Fruit fly (Drosophila melanogaster) whole organism, embryonic: Measurements from ENCODE around the gene CG7564.
A peak's percentile ranks its signal among the peaks of the same experiment; 100 is the strongest.

Experiments
- Abd-B ChIP-seq: fragments of 200-800 bp; sonication (Bioruptor generic); optimal IDR thresholded peaks from 2 replicates; lab custom pipeline; 2018; ENCODE audit warnings: missing biosample characterization, mild to moderate bottlenecking, missing genetic modification characterization, moderate library complexity
- Adf1 ChIP-seq: fragments of 200-800 bp; sonication (Bioruptor generic); IDR thresholded peaks from 2 replicates; pipeline ENCODE4 v1.3.6; 2022; ENCODE audit warnings: missing biosample characterization, missing genetic modification characterization
- B-H1 ChIP-seq: fragments of 200-800 bp; sonication (Bioruptor generic); IDR thresholded peaks from 3 replicates; pipeline ENCODE4 v1.3.6; 2022; ENCODE audit warnings: missing biosample characterization, missing genetic modification characterization
- CG11085 ChIP-seq: fragments of 200-800 bp; sonication (Bioruptor generic); IDR thresholded peaks from 2 replicates; pipeline ENCODE4 v1.3.6; 2022; ENCODE audit warnings: missing biosample characterization, missing genetic modification characterization
- CG12071 ChIP-seq: fragments of 200-800 bp; sonication (Bioruptor generic); optimal IDR thresholded peaks from 3 replicates; lab custom pipeline; 2018; ENCODE audit warnings: missing biosample characterization, mild to moderate bottlenecking, missing genetic modification characterization
- CG12155 ChIP-seq: fragments of 200-800 bp; sonication (Bioruptor generic); optimal IDR thresholded peaks from 3 replicates; lab custom pipeline; 2016; ENCODE audit warnings: missing biosample characterization, missing genetic modification characterization
- CG1233 ChIP-seq: fragments of 200-800 bp; sonication (Bioruptor generic); optimal IDR thresholded peaks from 4 replicates; lab custom pipeline; 2018; ENCODE audit warnings: missing biosample characterization, mild to moderate bottlenecking, missing genetic modification characterization
- CG12391 ChIP-seq: fragments of 200-800 bp; sonication (Bioruptor generic); optimal IDR thresholded peaks from 3 replicates; lab custom pipeline; 2018; ENCODE audit warnings: missing biosample characterization, mild to moderate bottlenecking, missing genetic modification characterization, moderate library complexity
- CG12769 ChIP-seq: fragments of 200-800 bp; sonication (Bioruptor generic); optimal IDR thresholded peaks from 2 replicates; lab custom pipeline; 2019; ENCODE audit warnings: missing biosample characterization, mild to moderate bottlenecking, missing genetic modification characterization, moderate library complexity
- CG13424 ChIP-seq: fragments of 200-800 bp; sonication (Bioruptor generic); optimal IDR thresholded peaks from 2 replicates; lab custom pipeline; 2019; ENCODE audit warnings: missing biosample characterization, mild to moderate bottlenecking, missing genetic modification characterization, moderate library complexity
- CG14014 ChIP-seq: fragments of 200-800 bp; sonication (Bioruptor generic); IDR thresholded peaks from 2 replicates; pipeline ENCODE4 v1.3.6; 2022; ENCODE audit warnings: missing biosample characterization, missing genetic modification characterization
- CG15479 ChIP-seq: fragments of 200-800 bp; sonication (Bioruptor generic); optimal IDR thresholded peaks from 3 replicates; lab custom pipeline; 2019; ENCODE audit warnings: missing biosample characterization, mild to moderate bottlenecking, missing genetic modification characterization, moderate library complexity
- CG15696 ChIP-seq: fragments of 200-800 bp; sonication (Bioruptor generic); optimal IDR thresholded peaks from 2 replicates; lab custom pipeline; 2019; ENCODE audit warnings: missing biosample characterization, mild to moderate bottlenecking, missing genetic modification characterization, moderate library complexity
- CG18011 ChIP-seq: fragments of 200-800 bp; sonication (Bioruptor generic); optimal IDR thresholded peaks from 2 replicates; lab custom pipeline; 2017; ENCODE audit warnings: missing biosample characterization, missing genetic modification characterization, mild to moderate bottlenecking, moderate library complexity, missing genotype
- CG18619 ChIP-seq: fragments of 200-800 bp; sonication (Bioruptor generic); optimal IDR thresholded peaks from 3 replicates; lab custom pipeline; 2017; ENCODE audit warnings: missing biosample characterization, mild to moderate bottlenecking, missing genetic modification characterization
- CG2199 ChIP-seq: fragments of 200-800 bp; sonication (Bioruptor generic); IDR thresholded peaks from 3 replicates; pipeline ENCODE4 v1.3.6; 2022; ENCODE audit warnings: missing biosample characterization, missing genetic modification characterization
- CG2712 ChIP-seq: fragments of 200-800 bp; optimal IDR thresholded peaks from 3 replicates; lab custom pipeline; 2019; ENCODE audit warnings: missing biosample characterization, mild to moderate bottlenecking, missing genetic modification characterization, moderate library complexity
- CG31388 ChIP-seq: fragments of 200-800 bp; sonication (Bioruptor generic); optimal IDR thresholded peaks from 2 replicates; lab custom pipeline; 2016; ENCODE audit warnings: missing biosample characterization, missing genetic modification characterization
- CG32772 ChIP-seq: fragments of 200-800 bp; sonication (Bioruptor generic); IDR thresholded peaks from 2 replicates; pipeline ENCODE4 v1.3.6; 2022; ENCODE audit warnings: missing biosample characterization, missing genetic modification characterization
- CG33213 ChIP-seq: fragments of 200-800 bp; sonication (Bioruptor generic); optimal IDR thresholded peaks from 3 replicates; lab custom pipeline; 2016; ENCODE audit warnings: missing biosample characterization, missing genetic modification characterization
- CG4617 ChIP-seq: fragments of 200-800 bp; sonication (Bioruptor generic); optimal IDR thresholded peaks from 3 replicates; lab custom pipeline; 2016; ENCODE audit warnings: missing biosample characterization, missing genetic modification characterization, borderline replicate concordance
- CG6175 ChIP-seq: fragments of 200-800 bp; sonication (Bioruptor generic); IDR thresholded peaks from 3 replicates; pipeline ENCODE4 v1.3.6; 2022; ENCODE audit warnings: missing biosample characterization, missing genetic modification characterization
- CG6272 ChIP-seq: fragments of 200-800 bp; sonication (Bioruptor generic); IDR thresholded peaks from 2 replicates; pipeline ENCODE4 v1.3.6; 2022; ENCODE audit warnings: missing biosample characterization, missing genetic modification characterization
- CG7839 ChIP-seq: fragments of 200-800 bp; sonication (Bioruptor generic); optimal IDR thresholded peaks from 3 replicates; lab custom pipeline; 2018; ENCODE audit warnings: missing biosample characterization, mild to moderate bottlenecking, missing genetic modification characterization, moderate library complexity
- CG9215 ChIP-seq: fragments of 200-800 bp; sonication (Bioruptor generic); IDR thresholded peaks from 2 replicates; pipeline ENCODE4 v1.3.6; 2022; ENCODE audit warnings: missing biosample characterization, missing genetic modification characterization
- CG9727 ChIP-seq: fragments of 200-800 bp; sonication (Bioruptor generic); optimal IDR thresholded peaks from 3 replicates; lab custom pipeline; 2017; ENCODE audit warnings: missing biosample characterization, mild to moderate bottlenecking, missing genetic modification characterization
- Jarid2 ChIP-seq: fragments of 200-800 bp; sonication (Bioruptor generic); optimal IDR thresholded peaks from 3 replicates; lab custom pipeline; 2017; ENCODE audit warnings: mild to moderate bottlenecking, missing biosample characterization, missing genetic modification reagents, missing genetic modification characterization
- Lhr ChIP-seq: fragments of 200-800 bp; sonication (Bioruptor generic); optimal IDR thresholded peaks from 3 replicates; lab custom pipeline; 2017; ENCODE audit warnings: mild to moderate bottlenecking, missing biosample characterization, missing genetic modification reagents, missing genetic modification characterization
- MESR4 ChIP-seq: fragments of 200-800 bp; sonication (Bioruptor generic); optimal IDR thresholded peaks from 2 replicates; lab custom pipeline; 2018; ENCODE audit warnings: missing biosample characterization, mild to moderate bottlenecking, missing genetic modification characterization, moderate library complexity
- Rfx ChIP-seq: fragments of 200-800 bp; sonication (Bioruptor generic); IDR thresholded peaks from 2 replicates; pipeline ENCODE4 v1.3.6; 2022; ENCODE audit warnings: missing biosample characterization, missing genetic modification characterization
- Usf ChIP-seq: fragments of 200-800 bp; sonication (Bioruptor generic); optimal IDR thresholded peaks from 2 replicates; lab custom pipeline; 2017; ENCODE audit warnings: missing genotype, missing biosample characterization, missing genetic modification characterization
- Xrp1 ChIP-seq: fragments of 200-800 bp; sonication (Bioruptor generic); IDR thresholded peaks from 2 replicates; pipeline ENCODE4 v1.3.6; 2022; ENCODE audit warnings: missing biosample characterization, missing genetic modification characterization
- ara ChIP-seq: fragments of 200-800 bp; sonication (Bioruptor generic); IDR thresholded peaks from 2 replicates; pipeline ENCODE4 v1.3.6; 2022; ENCODE audit warnings: missing biosample characterization, missing genetic modification characterization
- bab2 ChIP-seq: fragments of 200-800 bp; sonication (Bioruptor generic); optimal IDR thresholded peaks from 2 replicates; lab custom pipeline; 2016; ENCODE audit warnings: missing biosample characterization, missing genetic modification characterization
- cas ChIP-seq: fragments of 200-800 bp; sonication (Bioruptor generic); IDR thresholded peaks from 2 replicates; pipeline ENCODE4 v1.3.6; 2022; ENCODE audit warnings: missing biosample characterization, missing genetic modification characterization
- cato ChIP-seq: fragments of 200-800 bp; sonication (Bioruptor generic); optimal IDR thresholded peaks from 2 replicates; lab custom pipeline; 2016; ENCODE audit warnings: missing biosample characterization, missing genetic modification characterization, borderline replicate concordance
- crc ChIP-seq: fragments of 200-800 bp; sonication (Bioruptor generic); optimal IDR thresholded peaks from 2 replicates; lab custom pipeline; 2016; ENCODE audit warnings: missing biosample characterization, missing genetic modification characterization
- ftz-f1 ChIP-seq: fragments of 200-800 bp; sonication (Bioruptor generic); optimal IDR thresholded peaks from 2 replicates; lab custom pipeline; 2016; ENCODE audit warnings: missing biosample characterization, missing genetic modification characterization
- knrl ChIP-seq: fragments of 200-800 bp; sonication (Bioruptor generic); IDR thresholded peaks from 3 replicates; pipeline ENCODE4 v1.3.6; 2022; ENCODE audit warnings: missing biosample characterization, missing genetic modification characterization; ENCODE audit not compliant: partially characterized antibody
- lov ChIP-seq, 2 experiments: fragments of 200-800 bp in 1 of 2; fragments of >200 bp in 1 of 2; sonication (Bioruptor generic) in 1 of 2; IDR thresholded peaks in 1 of 2; optimal IDR thresholded peaks in 1 of 2; 2 replicates in 1 of 2; 3 replicates in 1 of 2; pipeline versions ENCODE4 v1.3.6 to Lab custom; 2017 to 2022; ENCODE audit warnings: missing biosample characterization in 1 of 2, missing genetic modification characterization in 1 of 2
- pb ChIP-seq: fragments of 200-800 bp; sonication (Bioruptor generic); optimal IDR thresholded peaks from 3 replicates; lab custom pipeline; 2016; ENCODE audit warnings: missing biosample characterization, missing genetic modification characterization
- pros ChIP-seq: fragments of 200-800 bp; sonication (Bioruptor generic); optimal IDR thresholded peaks from 3 replicates; lab custom pipeline; 2019; ENCODE audit warnings: missing biosample characterization, mild to moderate bottlenecking, missing genetic modification characterization, moderate library complexity
- ro ChIP-seq: fragments of 200-800 bp; sonication (Bioruptor generic); IDR thresholded peaks from 2 replicates; pipeline ENCODE4 v1.3.6; 2022; ENCODE audit warnings: missing biosample characterization, missing genetic modification characterization
- sens ChIP-seq: fragments of 200-800 bp; sonication (Bioruptor generic); peaks from one replicate; lab custom pipeline; 2016; ENCODE audit warnings: missing biosample characterization, missing genetic modification characterization
- slou ChIP-seq: fragments of 200-800 bp; sonication (Bioruptor generic); optimal IDR thresholded peaks from 3 replicates; lab custom pipeline; 2016; ENCODE audit warnings: missing biosample characterization, missing genetic modification characterization
- slp2 ChIP-seq: fragments of 200-800 bp; sonication (Bioruptor generic); optimal IDR thresholded peaks from 2 replicates; lab custom pipeline; 2016; ENCODE audit warnings: missing biosample characterization, missing genetic modification characterization
- stc ChIP-seq: fragments of 200-800 bp; sonication (Bioruptor generic); IDR thresholded peaks from 2 replicates; pipeline ENCODE4 v1.3.6; 2022; ENCODE audit warnings: missing biosample characterization, missing genetic modification characterization
- sug ChIP-seq: fragments of 200-800 bp; optimal IDR thresholded peaks from 2 replicates; lab custom pipeline; 2019; ENCODE audit warnings: missing biosample characterization, mild to moderate bottlenecking, missing genetic modification characterization, moderate library complexity
- tio ChIP-seq: fragments of 200-800 bp; sonication (Bioruptor generic); optimal IDR thresholded peaks from 2 replicates; lab custom pipeline; 2017; ENCODE audit warnings: missing biosample characterization, missing genetic modification characterization, inconsistent platforms
- wdn ChIP-seq: fragments of 200-800 bp; sonication (Bioruptor generic); IDR thresholded peaks from 2 replicates; pipeline ENCODE4 v1.3.6; 2022; ENCODE audit warnings: missing biosample characterization, missing genetic modification characterization

The CG7564 gene

DNA sequence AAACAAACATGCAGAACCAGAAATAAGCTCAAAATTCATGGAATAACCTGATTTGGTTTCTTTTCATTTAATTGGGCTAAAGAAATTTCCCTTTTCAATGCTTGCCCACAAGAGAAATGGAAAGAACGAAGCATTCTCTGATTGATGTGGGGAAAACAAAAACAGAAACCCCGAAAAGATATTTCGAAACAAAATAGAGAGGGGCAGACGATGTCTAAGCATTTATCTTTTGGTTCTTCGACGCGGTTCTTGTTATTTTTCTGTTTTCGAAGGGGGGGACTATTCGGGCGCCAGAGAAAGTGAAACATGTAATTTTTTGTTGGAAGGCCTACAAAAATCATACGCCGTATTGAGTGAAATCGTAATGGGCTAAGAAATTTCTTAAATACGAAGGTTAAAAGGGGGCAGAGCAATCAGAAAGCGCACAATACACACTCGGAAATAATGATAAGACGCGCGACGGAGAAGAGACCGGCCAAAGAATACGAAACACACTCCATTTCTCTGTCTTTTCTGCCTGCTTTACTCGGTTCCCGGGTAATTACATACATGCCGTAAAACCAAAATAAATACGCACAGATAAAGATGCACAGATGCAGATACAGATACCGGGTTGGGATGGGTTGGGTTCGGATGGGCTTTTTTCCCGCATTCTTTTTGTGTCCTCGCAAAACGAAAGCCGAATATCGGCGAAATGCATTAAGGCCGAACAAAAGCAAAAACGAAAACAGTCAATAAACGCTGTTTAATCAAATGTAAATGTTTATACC, 25.3 kb upstream of the CG7564 start (continued):
- TF ChIP-seq stc (no peak), CG18011 (GFP tag; lab: Kevin White, UChicago) (no peak), Rfx (GFP tag; lab: Robert Waterston, UW) (no peak), Jarid2 (GFP tag; lab: Kevin White, UChicago) (no peak), ftz-f1 (no peak), CG12071 (GFP tag; lab: Kevin White, UChicago) (no peak), cas (GFP tag; lab: Robert Waterston, UW) (no peak), pros (peak; percentile 31), tio (GFP tag; lab: Kevin White, UChicago) (no peak), CG2712 (tag; lab: Kevin White, UChicago) (no peak), cato (GFP tag; lab: Kevin White, UChicago) (no peak), slou (GFP tag; lab: Kevin White, UChicago) (no peak), CG9215 (GFP tag; lab: Robert Waterston, UW) (no peak), sug (tag; lab: Kevin White, UChicago) (no peak), MESR4 (no peak), Lhr (GFP tag; lab: Kevin White, UChicago) (no peak), CG1233 (GFP tag; lab: Kevin White, UChicago) (no peak), ara (GFP tag; lab: Robert Waterston, UW) (peak; percentile 10; the same call in 1 of the 2 replicates), Adf1 (GFP tag; lab: Robert Waterston, UW) (no peak), lov (optimal IDR thresholded peaks at IDR 0.05; lab: Kevin White, UChicago) (no peak), lov (GFP tag; IDR thresholded peaks at IDR 0.05; lab: Robert Waterston, UW) (no peak), CG9727 (GFP tag; lab: Kevin White, UChicago) (no peak), CG32772 (GFP tag; lab: Robert Waterston, UW) (no peak), CG7839 (no peak), CG12391 (tag; lab: Kevin White, UChicago) (no peak), CG31388 (GFP tag; lab: Kevin White, UChicago) (no peak), CG6175 (no peak), CG15696 (tag; lab: Kevin White, UChicago) (no peak), CG11085 (GFP tag; lab: Robert Waterston, UW) (no peak), CG33213 (no peak), wdn (GFP tag; lab: Robert Waterston, UW) (no peak), CG15479 (GFP tag; lab: Kevin White, UChicago) (peak; percentile 28), slp2 (GFP tag; lab: Kevin White, UChicago) (no peak), crc (GFP tag; lab: Kevin White, UChicago) (no peak), Xrp1 (GFP tag; lab: Robert Waterston, UW) (peak; percentile 5; the same call in 1 of the 2 replicates), pb (GFP tag; lab: Kevin White, UChicago) (no peak), CG18619 (GFP tag; lab: Kevin White, UChicago) (no peak), B-H1 (GFP tag; lab: Robert Waterston, UW) (no peak), CG12769 (tag; lab: Kevin White, UChicago) (no peak), knrl (no peak), Usf (GFP tag; lab: Kevin White, UChicago) (no peak), sens (GFP tag; lab: Kevin White, UChicago) (peak; percentile 71), CG4617 (no peak), CG13424 (tag; lab: Kevin White, UChicago) (no peak), CG14014 (GFP tag; lab: Robert Waterston, UW) (no peak), CG12155 (GFP tag; lab: Kevin White, UChicago) (no peak), bab2 (GFP tag; lab: Kevin White, UChicago) (no peak), Abd-B (GFP tag; lab: Kevin White, UChicago) (no peak), ro (GFP tag; lab: Robert Waterston, UW) (no peak), CG2199 (peak; percentile 93), CG6272 (GFP tag; lab: Robert Waterston, UW) (no peak)
